Fruit fly (Drosophila melanogaster): ENCODE measurements around the gene abd-A.

abd-A gene

DNA sequence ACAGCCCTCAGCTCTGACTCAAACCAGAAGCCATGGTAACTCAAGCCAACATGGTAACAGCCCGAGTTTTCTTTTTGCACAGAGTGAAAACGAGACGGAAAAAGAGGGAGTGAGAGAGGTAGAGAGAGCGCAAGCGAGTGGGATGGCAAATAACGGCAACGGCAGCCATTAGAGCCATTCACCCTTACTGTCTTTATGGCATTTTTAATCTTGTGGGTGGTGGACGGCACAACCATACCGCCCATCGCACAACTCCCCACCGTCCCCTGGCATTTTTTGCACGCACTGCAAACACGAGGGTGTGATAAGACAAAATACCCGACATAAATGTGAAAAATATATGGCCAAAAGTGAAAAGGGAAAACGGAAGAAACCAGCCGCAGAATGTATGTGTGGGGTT is 14.1 kb downstream of the abd-A start:
- TF ChIP-seq ATbp (GFP tag; optimal IDR thresholded peaks at IDR 0.05) (no peak), ap (GFP tag; IDR thresholded peaks at IDR 0.05) (no peak), CG7928 (GFP tag; optimal IDR thresholded peaks at IDR 0.05) (no peak), z (GFP tag; IDR thresholded peaks at IDR 0.05) (peak; percentile 91), Sry-β (GFP tag; optimal IDR thresholded peaks at IDR 0.05) (no peak), Hr51 (GFP tag; optimal IDR thresholded peaks at IDR 0.05) (no peak), Fer1 (GFP tag; optimal IDR thresholded peaks at IDR 0.05) (no peak), Ets97D (GFP tag; optimal IDR thresholded peaks at IDR 0.05) (no peak), toy (GFP tag; IDR thresholded peaks at IDR 0.05) (no peak), Dad (GFP tag; optimal IDR thresholded peaks at IDR 0.05) (no peak), Six4 (GFP tag; optimal IDR thresholded peaks at IDR 0.05) (no peak), Rfx (GFP tag; IDR thresholded peaks at IDR 0.05) (peak; percentile 21; the same call in 1 of the 2 replicates), lmd (GFP tag; IDR thresholded peaks at IDR 0.05) (no peak), Tbp (GFP tag; optimal IDR thresholded peaks at IDR 0.05) (no peak), Dip3 (GFP tag; optimal IDR thresholded peaks at IDR 0.05) (no peak), CG32767 (GFP tag; IDR thresholded peaks at IDR 0.05) (no peak), CG10147 (GFP tag; optimal IDR thresholded peaks at IDR 0.05) (no peak), CG13624 (GFP tag; optimal IDR thresholded peaks at IDR 0.05) (no peak), CG12219 (GFP tag; optimal IDR thresholded peaks at IDR 0.05) (no peak), BtbVII (GFP tag; optimal IDR thresholded peaks at IDR 0.05) (no peak), CG6272 (GFP tag; IDR thresholded peaks at IDR 0.05) (no peak), Dbx (GFP tag; IDR thresholded peaks at IDR 0.05) (no peak), mld (GFP tag; IDR thresholded peaks at IDR 0.05; ENCODE audit: partially characterized antibody) (no peak), BEAF-32 (GFP tag; optimal IDR thresholded peaks at IDR 0.05) (no peak), nau (GFP tag; optimal IDR thresholded peaks at IDR 0.05) (no peak), jigr1 (GFP tag; IDR thresholded peaks at IDR 0.05) (no peak), Med (GFP tag) (peak; percentile 54), scrt (GFP tag; optimal IDR thresholded peaks at IDR 0.05) (no peak), pros (GFP tag; optimal IDR thresholded peaks at IDR 0.05) (no peak), CG5245 (GFP tag; optimal IDR thresholded peaks at IDR 0.05) (no peak), slp2 (GFP tag; optimal IDR thresholded peaks at IDR 0.05) (no peak), hb (GFP tag; IDR thresholded peaks at IDR 0.05; ENCODE audit: partially characterized antibody) (no peak), CG11247 (GFP tag; IDR thresholded peaks at IDR 0.05) (no peak), Trl (optimal IDR thresholded peaks at IDR 0.05) (no peak), Trl (GFP tag; optimal IDR thresholded peaks at IDR 0.05) (no peak), onecut (GFP tag; IDR thresholded peaks at IDR 0.05) (no peak), phol (tag; optimal IDR thresholded peaks at IDR 0.05) (peak; percentile 25), Side (GFP tag; optimal IDR thresholded peaks at IDR 0.05) (no peak), CG2875 (GFP tag; optimal IDR thresholded peaks at IDR 0.05) (no peak), ERR (GFP tag; optimal IDR thresholded peaks at IDR 0.05) (no peak), PHDP (tag; optimal IDR thresholded peaks at IDR 0.05) (no peak), Oli (tag; optimal IDR thresholded peaks at IDR 0.05) (no peak), kay (GFP tag; optimal IDR thresholded peaks at IDR 0.05) (no peak), seq (GFP tag; IDR thresholded peaks at IDR 0.05) (peak; percentile 88), jumu (GFP tag; optimal IDR thresholded peaks at IDR 0.05) (no peak), CG13424 (tag; optimal IDR thresholded peaks at IDR 0.05) (no peak), CG17359 (tag; optimal IDR thresholded peaks at IDR 0.05) (no peak), CG17328 (GFP tag; IDR thresholded peaks at IDR 0.05) (no peak), CG2678 (tag; optimal IDR thresholded peaks at IDR 0.05) (no peak), nom (GFP tag; optimal IDR thresholded peaks at IDR 0.05) (no peak), Optix (GFP tag; IDR thresholded peaks at IDR 0.05) (no peak), ato (GFP tag; IDR thresholded peaks at IDR 0.05; ENCODE audit: partially characterized antibody) (no peak)
